Fruit fly (Drosophila melanogaster): ENCODE measurements around the gene CG5160.

The CG5160 gene

DNA sequence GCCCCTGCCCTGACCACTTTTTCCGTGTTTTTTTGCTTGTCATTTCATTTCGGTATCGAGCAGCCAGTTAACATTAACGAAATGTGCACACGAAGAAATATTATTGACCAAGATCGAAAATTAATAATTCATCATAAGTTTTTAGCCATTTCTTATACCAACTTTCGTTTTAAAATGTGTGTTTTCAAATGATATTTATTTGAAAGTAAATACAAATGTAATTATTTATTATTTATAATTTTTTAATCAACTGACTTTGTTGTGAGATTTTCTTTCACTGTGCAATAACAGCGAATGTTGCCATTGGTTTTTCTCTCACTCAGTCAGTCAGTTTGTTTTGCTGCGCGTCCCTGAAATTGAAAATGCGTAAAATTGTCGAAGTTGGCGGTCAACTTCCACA is 2.7 kb downstream of the CG5160 start:
- TF ChIP-seq cnc (optimal IDR thresholded peaks at IDR 0.05) (no peak), bab1 (GFP tag; optimal IDR thresholded peaks at IDR 0.05) (peak; percentile 1)

DNA sequence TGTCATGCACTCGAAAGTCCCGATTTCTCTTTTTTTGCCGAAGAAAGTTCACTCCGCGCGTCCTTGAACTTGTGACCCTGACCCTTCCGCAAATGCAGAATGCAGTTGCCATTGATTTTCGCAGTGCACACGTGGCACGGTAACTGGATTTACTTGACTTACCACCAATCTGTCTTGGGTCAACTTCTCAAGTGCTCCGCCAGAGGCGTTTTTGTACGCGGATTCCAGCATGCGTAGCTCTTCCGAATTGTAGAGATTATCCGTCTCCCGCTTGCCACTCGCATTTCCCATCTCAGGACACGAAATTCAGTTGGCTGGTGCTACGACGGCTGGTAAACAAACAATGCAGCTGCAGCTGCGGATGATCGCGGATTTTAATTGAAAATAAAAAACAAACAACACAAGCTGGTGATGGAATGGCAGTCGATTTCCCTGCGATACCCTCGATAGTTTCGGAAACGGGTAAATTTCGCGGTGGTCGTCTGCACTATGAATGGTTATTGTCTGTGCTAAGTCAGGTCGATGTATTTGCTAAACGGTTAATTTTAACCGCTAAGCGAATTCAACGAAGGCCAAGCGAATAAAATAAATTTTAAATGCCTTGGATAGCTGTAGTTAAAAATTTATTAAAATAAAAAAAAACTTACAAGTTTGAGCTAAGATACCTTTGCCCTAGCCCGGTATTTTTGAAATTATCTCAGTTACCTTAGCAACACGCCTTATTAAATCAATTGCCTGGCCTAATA is 10.6 kb downstream of the CG5160 start, which contains the start of the genes CG5149 and gudu:
Gene CG5149 (minus strand): TSS at position 441 of the 746 bp plus-strand sequence.
Gene gudu (plus strand): TSS at position 696 of the 746 bp plus-strand sequence.
- TF ChIP-seq CG14711 (tag; optimal IDR thresholded peaks at IDR 0.05): peak; percentile 11
- peak; percentile 54 for TF ChIP-seq bab1 (GFP tag; optimal IDR thresholded peaks at IDR 0.05)
- no peak for TF ChIP-seq CG5204 (GFP tag; optimal IDR thresholded peaks at IDR 0.05)

dm6 chr2L:7386555-7387420 is 11.8 kb downstream of the CG5160 start:
- TF ChIP-seq CG5204 (GFP tag; optimal IDR thresholded peaks at IDR 0.05) (no peak), CG14711 (tag; optimal IDR thresholded peaks at IDR 0.05) (peak; percentile 33), Clk (GFP tag; optimal IDR thresholded peaks at IDR 0.05) (no peak), bab1 (GFP tag; optimal IDR thresholded peaks at IDR 0.05) (peak; percentile 16), tj (GFP tag; optimal IDR thresholded peaks at IDR 0.05) (peak; percentile 99)

- TF ChIP-seq tj (GFP tag; optimal IDR thresholded peaks at IDR 0.05) (no peak), CG11617 (GFP tag; optimal IDR thresholded peaks at IDR 0.05) (no peak), Clk (GFP tag; optimal IDR thresholded peaks at IDR 0.05) (no peak)
Measured at dm6 chr2L:7377402-7377801, 21.1 kb downstream of the CG5160 start, which contains the start of gene ninaC. ninaC (plus strand) TSS chr2L:7377702.

- no peak for TF ChIP-seq CG14711 (tag; optimal IDR thresholded peaks at IDR 0.05)
- no peak for TF ChIP-seq CG7101 (tag; optimal IDR thresholded peaks at IDR 0.05)
- TF ChIP-seq CG33017 (tag; optimal IDR thresholded peaks at IDR 0.05): no peak
- TF ChIP-seq CG12768 (GFP tag; optimal IDR thresholded peaks at IDR 0.05): no peak
- TF ChIP-seq Clk (GFP tag; optimal IDR thresholded peaks at IDR 0.05): no peak
- no peak for TF ChIP-seq Crg-1 (GFP tag; optimal IDR thresholded peaks at IDR 0.05)
- no peak for TF ChIP-seq bab1 (GFP tag; optimal IDR thresholded peaks at IDR 0.05)
- TF ChIP-seq cic (GFP tag; optimal IDR thresholded peaks at IDR 0.05): no peak
- TF ChIP-seq toe (GFP tag; optimal IDR thresholded peaks at IDR 0.05): no peak
- no peak for TF ChIP-seq CG5204 (GFP tag; optimal IDR thresholded peaks at IDR 0.05)
Measured at dm6 chr2L:7376157-7376556, 22.4 kb downstream of the CG5160 start.

DNA sequence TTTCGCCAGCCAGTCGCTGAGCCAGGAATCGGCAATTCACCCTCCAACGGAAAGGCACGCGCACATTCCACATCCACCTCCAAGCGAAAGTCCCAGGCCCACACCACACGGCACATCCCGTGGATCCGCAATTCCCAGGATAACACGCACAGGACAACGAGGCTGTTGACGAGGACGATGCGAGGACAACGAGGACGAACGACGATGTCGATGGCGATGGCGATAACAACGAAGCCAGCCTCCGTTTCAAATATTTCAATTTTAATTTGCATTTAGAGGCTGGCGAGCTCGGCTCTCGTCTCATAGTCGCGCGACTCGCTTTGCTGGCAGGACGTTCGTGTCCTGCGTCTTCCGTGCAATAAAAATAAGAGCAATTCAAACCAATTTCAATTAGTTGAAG is 35.5 kb downstream of the CG5160 start, which contains the start of gene Wnt10:
Gene Wnt10 (plus strand): TSS at position 301 of the 400 bp plus-strand sequence.
- TF ChIP-seq Mnt (GFP tag; optimal IDR thresholded peaks at IDR 0.05) (no peak), CG5204 (GFP tag; optimal IDR thresholded peaks at IDR 0.05) (no peak), tj (GFP tag; optimal IDR thresholded peaks at IDR 0.05) (no peak), CG11617 (GFP tag; optimal IDR thresholded peaks at IDR 0.05) (no peak), Clk (GFP tag; optimal IDR thresholded peaks at IDR 0.05) (no peak), CG12768 (GFP tag; optimal IDR thresholded peaks at IDR 0.05) (no peak), cnc (optimal IDR thresholded peaks at IDR 0.05) (no peak), CG1620 (GFP tag; optimal IDR thresholded peaks at IDR 0.05) (no peak), kay (GFP tag; ENCODE audit: borderline replicate concordance) (no peak), Crg-1 (GFP tag; optimal IDR thresholded peaks at IDR 0.05) (no peak), CG7101 (tag; optimal IDR thresholded peaks at IDR 0.05) (no peak), Hr96 (GFP tag; optimal IDR thresholded peaks at IDR 0.05) (no peak), CG7045 (GFP tag; optimal IDR thresholded peaks at IDR 0.05) (no peak), cic (GFP tag; optimal IDR thresholded peaks at IDR 0.05) (no peak), ovo (GFP tag; optimal IDR thresholded peaks at IDR 0.05) (no peak), toe (GFP tag; optimal IDR thresholded peaks at IDR 0.05) (no peak), CG14711 (tag; optimal IDR thresholded peaks at IDR 0.05) (no peak), pad (GFP tag; optimal IDR thresholded peaks at IDR 0.05) (no peak), bab1 (GFP tag; optimal IDR thresholded peaks at IDR 0.05) (no peak)

DNA sequence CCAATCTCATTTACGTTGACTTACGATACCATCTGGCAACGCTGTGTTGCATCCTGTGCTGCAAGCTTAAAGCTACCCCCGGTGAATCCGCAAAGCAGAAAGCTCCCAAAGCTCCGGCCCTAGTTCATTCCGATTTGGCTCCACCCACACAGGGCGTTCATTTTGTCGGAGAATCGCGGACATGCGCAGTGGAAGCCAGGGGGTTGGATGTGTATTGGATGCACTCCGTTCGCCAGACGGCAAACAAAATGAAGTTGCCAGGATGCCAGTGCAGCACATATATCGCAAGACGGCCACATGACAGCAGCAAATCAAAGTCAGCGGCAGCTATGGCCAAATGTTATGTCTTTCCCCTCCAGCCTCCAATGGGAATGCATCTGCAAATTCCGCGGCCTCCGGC is 39.8 kb downstream of the CG5160 start:
- no peak for TF ChIP-seq cnc (optimal IDR thresholded peaks at IDR 0.05)
- TF ChIP-seq CG5204 (GFP tag; optimal IDR thresholded peaks at IDR 0.05): no peak
- no peak for TF ChIP-seq toe (GFP tag; optimal IDR thresholded peaks at IDR 0.05)
- no peak for TF ChIP-seq ovo (GFP tag; optimal IDR thresholded peaks at IDR 0.05)
- TF ChIP-seq pad (GFP tag; optimal IDR thresholded peaks at IDR 0.05): no peak
- TF ChIP-seq Clk (GFP tag; optimal IDR thresholded peaks at IDR 0.05): no peak
- no peak for TF ChIP-seq CG33017 (tag; optimal IDR thresholded peaks at IDR 0.05)
- TF ChIP-seq CG7045 (GFP tag; optimal IDR thresholded peaks at IDR 0.05): no peak
- TF ChIP-seq CG1620 (GFP tag; optimal IDR thresholded peaks at IDR 0.05): no peak
- TF ChIP-seq cic (GFP tag; optimal IDR thresholded peaks at IDR 0.05): no peak
